Worm (Caenorhabditis elegans) whole organism, L4 larva: Measurements from ENCODE around the gene C01G12.7.

Experiments
- aly-2 ChIP-seq: sonication (generic microtip); optimal IDR thresholded peaks from 2 replicates; lab custom pipeline; 2018; ENCODE audit warnings: missing biosample characterization, missing genetic modification characterization
- ama-1 ChIP-seq: fragments of 150-350 bp; optimal IDR thresholded peaks from 2 replicates; lab custom pipeline; 2014; ENCODE audit warnings: inconsistent platforms, mixed read lengths
- ceh-82 ChIP-seq: sonication (generic microtip); optimal IDR thresholded peaks from 2 replicates; lab custom pipeline; 2017; ENCODE audit warnings: missing biosample characterization, missing genetic modification characterization
- ces-1 ChIP-seq: fragments of 150-350 bp; sonication (generic microtip); optimal IDR thresholded peaks from 4 replicates; lab custom pipeline; 2014; ENCODE audit warnings: missing biosample characterization, missing genetic modification reagents, missing genetic modification characterization
- dmd-8 ChIP-seq: fragments of 200-800 bp; sonication (Bioruptor generic); IDR thresholded peaks from 2 replicates; pipeline ENCODE4 v1.3.6; 2022; ENCODE audit warnings: missing genetic modification characterization, missing compliant biosample characterization
- egl-27 ChIP-seq: sonication (generic microtip); optimal IDR thresholded peaks from 3 replicates; lab custom pipeline; 2017; ENCODE audit warnings: missing biosample characterization, missing genetic modification reagents, missing genetic modification characterization
- jun-1 ChIP-seq: fragments of 150-350 bp; optimal IDR thresholded peaks from 2 replicates; lab custom pipeline; 2014; ENCODE audit warnings: missing biosample characterization, missing genetic modification reagents, missing genetic modification characterization
- lin-13 ChIP-seq: fragments of 150-350 bp; optimal IDR thresholded peaks from 2 replicates; lab custom pipeline; 2014; ENCODE audit warnings: missing biosample characterization, missing genetic modification reagents, missing genetic modification characterization
- lin-39 ChIP-seq: fragments of 150-350 bp; optimal IDR thresholded peaks from 2 replicates; lab custom pipeline; 2014; ENCODE audit warnings: missing biosample characterization, missing genetic modification reagents, missing genetic modification characterization
- saeg-2 ChIP-seq: fragments of 200-800 bp; sonication (Bioruptor generic); IDR thresholded peaks from 2 replicates; pipeline ENCODE4 v1.3.6; 2022; ENCODE audit warnings: missing genetic modification reagents, missing genetic modification characterization, missing compliant biosample characterization
- tra-1 ChIP-seq: fragments of 200-800 bp; sonication (Bioruptor generic); IDR thresholded peaks from 2 replicates; pipeline ENCODE4 v1.3.6; 2022; ENCODE audit warnings: missing genetic modification reagents, missing genetic modification characterization, missing compliant biosample characterization
- zfp-3 ChIP-seq: fragments of 200-800 bp; sonication (Bioruptor generic); conservative IDR thresholded peaks from 2 replicates; pipeline ENCODE4 v1.3.6; 2022; ENCODE audit warnings: missing genetic modification reagents, missing genetic modification characterization, missing compliant biosample characterization

DNA sequence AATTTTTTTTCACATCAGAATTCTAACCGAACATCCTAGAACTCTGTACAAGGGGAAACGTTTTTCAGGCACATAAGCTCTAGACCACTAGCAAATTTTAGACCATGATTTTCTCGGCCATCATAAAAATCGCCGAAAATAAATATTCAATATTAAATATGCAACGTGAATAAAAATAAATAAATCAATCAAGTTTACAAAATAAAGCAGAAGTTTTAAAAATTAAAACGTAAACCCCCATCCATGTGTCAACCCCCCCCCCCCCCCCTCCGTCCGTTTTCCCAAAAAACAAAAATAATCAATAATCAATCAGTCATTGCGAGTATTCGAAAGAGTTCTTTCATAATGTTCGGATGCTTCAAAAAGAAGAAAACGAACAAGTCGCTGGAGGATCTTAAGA is 1.6 kb upstream of the C01G12.7 start, which contains the start of gene catp-4:
- TF ChIP-seq lin-13 (no peak), dmd-8 (GFP tag; lab: Robert Waterston, UW) (no peak), ces-1 (GFP tag; lab: Kevin White, UChicago) (no peak), egl-27 (tag; lab: Kevin White, UChicago) (no peak), ceh-82 (tag; lab: Kevin White, UChicago) (no peak), jun-1 (tag; lab: Kevin White, UChicago) (no peak), lin-39 (tag; lab: Kevin White, UChicago) (no peak), ama-1 (no peak), aly-2 (no peak), saeg-2 (no peak), zfp-3 (GFP tag; lab: Robert Waterston, UW) (no peak), tra-1 (GFP tag; lab: Robert Waterston, UW) (no peak)
